Worm (Caenorhabditis elegans): Measurements from ENCODE around the gene F59B2.12.

F59B2.12 gene

ce11 chrIII:8978512-8979352 is 38.7 kb upstream of the F59B2.12 start (continued):
- TF ChIP-seq alr-1 (tag; optimal IDR thresholded peaks at IDR 0.05; ENCODE audit: borderline replicate concordance) (no peak), dpl-1 (GFP tag; optimal IDR thresholded peaks at IDR 0.05) (no peak), nhr-84 (tag; optimal IDR thresholded peaks at IDR 0.05) (no peak), irx-1 (tag; optimal IDR thresholded peaks at IDR 0.05) (no peak), pag-3 (tag; optimal IDR thresholded peaks at IDR 0.05; ENCODE audit: borderline replicate concordance, insufficient read depth) (no peak), unc-30 (tag; optimal IDR thresholded peaks at IDR 0.05) (no peak), C34B4.2 (tag; optimal IDR thresholded peaks at IDR 0.05) (no peak), swsn-7 (tag; optimal IDR thresholded peaks at IDR 0.05) (no peak), mdl-1 (tag; optimal IDR thresholded peaks at IDR 0.05) (no peak), hlh-17 (GFP tag; optimal IDR thresholded peaks at IDR 0.05; ENCODE audit: borderline replicate concordance) (no peak), grh-1 (GFP tag; IDR thresholded peaks at IDR 0.05) (no peak), lin-35 (GFP tag; optimal IDR thresholded peaks at IDR 0.05) (no peak), ceh-82 (tag; optimal IDR thresholded peaks at IDR 0.05) (no peak), ama-1 (optimal IDR thresholded peaks at IDR 0.05) (no peak), nhr-90 (tag; optimal IDR thresholded peaks at IDR 0.05; ENCODE audit: poor library complexity) (peak; percentile 20), tbx-2 (tag; optimal IDR thresholded peaks at IDR 0.05) (no peak), ztf-11 (tag; optimal IDR thresholded peaks at IDR 0.05) (no peak), sptf-1 (tag; optimal IDR thresholded peaks at IDR 0.05) (no peak), ceh-8 (GFP tag; optimal IDR thresholded peaks at IDR 0.05) (no peak), sox-4 (tag; optimal IDR thresholded peaks at IDR 0.05) (no peak), dsc-1 (tag; optimal IDR thresholded peaks at IDR 0.05) (peak; percentile 25), Y116A8C.19 (tag; optimal IDR thresholded peaks at IDR 0.05; ENCODE audit: borderline replicate concordance) (no peak), lir-3 (tag; optimal IDR thresholded peaks at IDR 0.05; ENCODE audit: poor library complexity) (no peak), aly-2 (tag; optimal IDR thresholded peaks at IDR 0.05) (no peak), nhr-11 (tag; optimal IDR thresholded peaks at IDR 0.05) (no peak), unc-86 (tag; optimal IDR thresholded peaks at IDR 0.05) (peak; percentile 16), egl-27 (tag; optimal IDR thresholded peaks at IDR 0.05) (no peak), unc-62 (GFP tag; optimal IDR thresholded peaks at IDR 0.05) (no peak), nhr-20 (tag; optimal IDR thresholded peaks at IDR 0.05) (no peak), lsy-2 (tag; optimal IDR thresholded peaks at IDR 0.05) (no peak), elt-2 (tag; optimal IDR thresholded peaks at IDR 0.05) (no peak), sup-37 (GFP tag; optimal IDR thresholded peaks at IDR 0.05) (no peak), ceh-88 (GFP tag; IDR thresholded peaks at IDR 0.05) (no peak), blmp-1 (tag; optimal IDR thresholded peaks at IDR 0.05) (peak; percentile 17), nhr-77 (tag; optimal IDR thresholded peaks at IDR 0.05) (no peak), fkh-8 (tag; optimal IDR thresholded peaks at IDR 0.05) (peak; percentile 53)

ce11 chrIII:8980892-8981291 is 36.5 kb upstream of the F59B2.12 start:
- TF ChIP-seq efl-1 (optimal IDR thresholded peaks at IDR 0.05) (no peak), efl-1 (GFP tag; optimal IDR thresholded peaks at IDR 0.05 in 1 of 2) (no peak), lir-3 (tag; optimal IDR thresholded peaks at IDR 0.05; ENCODE audit: poor library complexity) (no peak), mep-1 (tag; optimal IDR thresholded peaks at IDR 0.05) (no peak), tbx-2 (tag; optimal IDR thresholded peaks at IDR 0.05) (no peak), pax-3 (tag; optimal IDR thresholded peaks at IDR 0.05) (no peak), grh-1 (GFP tag; IDR thresholded peaks at IDR 0.05) (no peak), swsn-7 (tag; optimal IDR thresholded peaks at IDR 0.05) (no peak), irx-1 (tag; optimal IDR thresholded peaks at IDR 0.05) (no peak)
